Fruit fly (Drosophila melanogaster) whole organism, pupa: ENCODE measurements around the gene Lon.

Source experiments
- CG10348 ChIP-seq: fragments of 200-800 bp; sonication (Bioruptor generic); IDR thresholded peaks from 2 replicates; pipeline ENCODE4 v1.3.6; 2022; ENCODE audit warnings: missing biosample characterization, missing genetic modification characterization
- CG12605 ChIP-seq: fragments of 200-800 bp; sonication (Bioruptor generic); IDR thresholded peaks from 2 replicates; pipeline ENCODE4 v1.3.6; 2022; ENCODE audit warnings: missing biosample characterization, missing genetic modification characterization
- CG14655 ChIP-seq: fragments of 200-800 bp; sonication (Bioruptor generic); optimal IDR thresholded peaks from 3 replicates; lab custom pipeline; 2017; ENCODE audit warnings: mild to moderate bottlenecking, missing biosample characterization, missing genetic modification reagents, missing genetic modification characterization
- CG15710 ChIP-seq: fragments of 200-800 bp; sonication (Bioruptor generic); optimal IDR thresholded peaks from 2 replicates; lab custom pipeline; 2018; ENCODE audit warnings: missing biosample characterization, mild to moderate bottlenecking, missing genetic modification characterization, moderate library complexity
- CG17806 ChIP-seq: fragments of 200-800 bp; sonication (Bioruptor generic); optimal IDR thresholded peaks from 2 replicates; lab custom pipeline; 2018; ENCODE audit warnings: missing biosample characterization, mild to moderate bottlenecking, missing genetic modification characterization, moderate library complexity
- CG32121 ChIP-seq: fragments of 200-800 bp; sonication (Bioruptor generic); IDR thresholded peaks from 2 replicates; pipeline ENCODE4 v1.3.6; 2022; ENCODE audit warnings: missing biosample characterization, missing genetic modification characterization
- CG34367 ChIP-seq: fragments of 200-800 bp; sonication (Bioruptor generic); optimal IDR thresholded peaks from 2 replicates; lab custom pipeline; 2018; ENCODE audit warnings: missing biosample characterization, mild to moderate bottlenecking, missing genetic modification characterization
- CG4496 ChIP-seq: fragments of 200-800 bp; sonication (Bioruptor generic); IDR thresholded peaks from 3 replicates; pipeline ENCODE4 v1.3.6; 2022; ENCODE audit warnings: missing biosample characterization, missing genetic modification characterization
- CG8159 ChIP-seq: fragments of 200-800 bp; sonication (Bioruptor generic); optimal IDR thresholded peaks from 3 replicates; lab custom pipeline; 2018; ENCODE audit warnings: missing biosample characterization, mild to moderate bottlenecking, missing genetic modification characterization, moderate library complexity
- CG8301 ChIP-seq: fragments of 200-800 bp; sonication (Bioruptor generic); optimal IDR thresholded peaks from 2 replicates; lab custom pipeline; 2018; ENCODE audit warnings: missing biosample characterization, mild to moderate bottlenecking, missing genetic modification characterization
- CG9948 ChIP-seq: fragments of 200-800 bp; sonication (Bioruptor generic); optimal IDR thresholded peaks from 2 replicates; lab custom pipeline; 2018; ENCODE audit warnings: missing biosample characterization, mild to moderate bottlenecking, missing genetic modification characterization, moderate library complexity
- D1 ChIP-seq: fragments of 200-800 bp; sonication (Bioruptor generic); optimal IDR thresholded peaks from 2 replicates; lab custom pipeline; 2018; ENCODE audit warnings: missing biosample characterization, mild to moderate bottlenecking, missing genetic modification characterization, moderate library complexity
- EcR ChIP-seq: fragments of 200-800 bp; sonication (Bioruptor generic); optimal IDR thresholded peaks from 3 replicates; lab custom pipeline; 2019; ENCODE audit warnings: missing biosample characterization, missing genetic modification characterization, mild to moderate bottlenecking, moderate library complexity, missing genetic modification reagents
- Ets98B ChIP-seq: fragments of 200-800 bp; sonication (Bioruptor generic); IDR thresholded peaks from 2 replicates; pipeline ENCODE4 v1.3.6; 2022; ENCODE audit warnings: missing biosample characterization, missing genetic modification characterization
- Pif1A ChIP-seq: fragments of 200-800 bp; sonication (Bioruptor generic); optimal IDR thresholded peaks from 3 replicates; lab custom pipeline; 2016; ENCODE audit warnings: missing biosample characterization, missing genetic modification characterization
- Pif1B ChIP-seq: fragments of 200-800 bp; sonication (Bioruptor generic); optimal IDR thresholded peaks from 3 replicates; lab custom pipeline; 2016; ENCODE audit warnings: missing biosample characterization, missing genetic modification characterization
- Snoo ChIP-seq: fragments of 200-800 bp; sonication (Bioruptor generic); optimal IDR thresholded peaks from 3 replicates; lab custom pipeline; 2017; ENCODE audit warnings: missing biosample characterization, mild to moderate bottlenecking, missing genetic modification characterization, inconsistent platforms
- fd96Ca ChIP-seq: fragments of 200-800 bp; sonication (Bioruptor generic); IDR thresholded peaks from 3 replicates; pipeline ENCODE4 v1.3.6; 2022; ENCODE audit warnings: missing biosample characterization, missing genetic modification characterization
- gl ChIP-seq: fragments of 200-800 bp; sonication (Bioruptor generic); optimal IDR thresholded peaks from 2 replicates; lab custom pipeline; 2018; ENCODE audit warnings: missing biosample characterization, mild to moderate bottlenecking, missing genetic modification characterization
- rn ChIP-seq: fragments of 200-800 bp; sonication (Bioruptor generic); IDR thresholded peaks from 2 replicates; pipeline ENCODE4 v1.3.6; 2022; ENCODE audit warnings: missing biosample characterization, missing genetic modification characterization

Lon gene

dm6 chr3L:19568999-19569398, 43.0 kb downstream of the Lon start:
- TF ChIP-seq Ets98B (GFP tag; lab: Robert Waterston, UW) (no peak), D1 (tag; lab: Kevin White, UChicago) (no peak), CG34367 (tag; lab: Kevin White, UChicago) (no peak), rn (GFP tag; lab: Robert Waterston, UW) (no peak), Pif1B (GFP tag; lab: Kevin White, UChicago) (no peak), Snoo (tag; lab: Kevin White, UChicago) (no peak), EcR (GFP tag; lab: Kevin White, UChicago) (no peak), CG10348 (GFP tag; lab: Robert Waterston, UW) (no peak), CG9948 (tag; lab: Kevin White, UChicago) (no peak), CG14655 (GFP tag; lab: Kevin White, UChicago) (no peak), CG8159 (tag; lab: Kevin White, UChicago) (no peak), CG15710 (tag; lab: Kevin White, UChicago) (no peak)

dm6 chr3L:19566127-19566526, 45.9 kb downstream of the Lon start:
- no peak for TF ChIP-seq Ets98B (GFP tag; lab: Robert Waterston, UW)
- TF ChIP-seq rn (GFP tag; lab: Robert Waterston, UW): no peak
- no peak for TF ChIP-seq CG17806 (tag; lab: Kevin White, UChicago)
- no peak for TF ChIP-seq CG4496 (GFP tag; lab: Robert Waterston, UW)
- no peak for TF ChIP-seq gl (tag; lab: Kevin White, UChicago)
- TF ChIP-seq CG14655 (GFP tag; lab: Kevin White, UChicago): no peak
- TF ChIP-seq CG12605 (GFP tag; lab: Robert Waterston, UW): no peak
- TF ChIP-seq D1 (tag; lab: Kevin White, UChicago): no peak
- TF ChIP-seq CG8159 (tag; lab: Kevin White, UChicago): no peak
- no peak for TF ChIP-seq CG32121 (GFP tag; lab: Robert Waterston, UW)
- no peak for TF ChIP-seq Pif1A (GFP tag; lab: Kevin White, UChicago)
- no peak for TF ChIP-seq Snoo (tag; lab: Kevin White, UChicago)
- TF ChIP-seq CG10348 (GFP tag; lab: Robert Waterston, UW): no peak
- TF ChIP-seq fd96Ca (GFP tag; lab: Robert Waterston, UW): no peak
- TF ChIP-seq EcR (GFP tag; lab: Kevin White, UChicago): no peak
- TF ChIP-seq CG8301: no peak
- TF ChIP-seq Pif1B (GFP tag; lab: Kevin White, UChicago): no peak
- TF ChIP-seq CG9948 (tag; lab: Kevin White, UChicago): no peak
- TF ChIP-seq CG15710 (tag; lab: Kevin White, UChicago): no peak
- no peak for TF ChIP-seq CG34367 (tag; lab: Kevin White, UChicago)

- TF ChIP-seq Ets98B (GFP tag; lab: Robert Waterston, UW) (no peak), EcR (GFP tag; lab: Kevin White, UChicago) (peak; percentile 14), CG14655 (GFP tag; lab: Kevin White, UChicago) (no peak)
These were observed 46.9 kb downstream of the Lon start for dm6 chr3L:19564905-19565700.

- TF ChIP-seq Ets98B (GFP tag; lab: Robert Waterston, UW): no peak
- no peak for TF ChIP-seq CG15710 (tag; lab: Kevin White, UChicago)
- TF ChIP-seq D1 (tag; lab: Kevin White, UChicago): no peak
- TF ChIP-seq CG10348 (GFP tag; lab: Robert Waterston, UW): no peak
- no peak for TF ChIP-seq fd96Ca (GFP tag; lab: Robert Waterston, UW)
- TF ChIP-seq, all 21 proteins: peak for 0
These were observed 49.0 kb downstream of the Lon start for dm6 chr3L:19563014-19563413.

dm6 chr3L:19562146-19562700, 49.8 kb downstream of the Lon start:
- TF ChIP-seq Ets98B (GFP tag; lab: Robert Waterston, UW): no peak
- TF ChIP-seq fd96Ca (GFP tag; lab: Robert Waterston, UW): no peak; the same call in 2 of the 3 replicates
- TF ChIP-seq gl (tag; lab: Kevin White, UChicago): no peak
- no peak for TF ChIP-seq CG15710 (tag; lab: Kevin White, UChicago)
- TF ChIP-seq CG4496 (GFP tag; lab: Robert Waterston, UW): no peak
- no peak for TF ChIP-seq CG32121 (GFP tag; lab: Robert Waterston, UW)
- TF ChIP-seq CG9948 (tag; lab: Kevin White, UChicago): no peak
- no peak for TF ChIP-seq CG17806 (tag; lab: Kevin White, UChicago)
- no peak for TF ChIP-seq D1 (tag; lab: Kevin White, UChicago)
- no peak for TF ChIP-seq CG10348 (GFP tag; lab: Robert Waterston, UW)
- no peak for TF ChIP-seq CG8159 (tag; lab: Kevin White, UChicago)
- TF ChIP-seq Pif1A (GFP tag; lab: Kevin White, UChicago): no peak
- TF ChIP-seq CG34367 (tag; lab: Kevin White, UChicago): no peak
- TF ChIP-seq CG14655 (GFP tag; lab: Kevin White, UChicago): no peak
- TF ChIP-seq EcR (GFP tag; lab: Kevin White, UChicago): peak; percentile 82
- TF ChIP-seq CG12605 (GFP tag; lab: Robert Waterston, UW): peak; percentile 30; the same call in 1 of the 2 replicates
- TF ChIP-seq Pif1B (GFP tag; lab: Kevin White, UChicago): no peak
- TF ChIP-seq, all 21 proteins: peak for 2
